Fruit fly (Drosophila melanogaster): ENCODE data around the gene CG6441.

CG6441 gene

dm6 chr2L:7491902-7492301, 17.4 kb downstream of the CG6441 start (continued):
- TF ChIP-seq CG6792 (GFP tag; optimal IDR thresholded peaks at IDR 0.05) (no peak), CG4318 (GFP tag; optimal IDR thresholded peaks at IDR 0.05) (no peak), CG6163 (GFP tag; IDR thresholded peaks at IDR 0.05) (peak; percentile 66), CG7368 (GFP tag; optimal IDR thresholded peaks at IDR 0.05) (no peak), CG15336 (GFP tag; IDR thresholded peaks at IDR 0.05) (peak; percentile 71), svp (GFP tag) (peak; percentile 54), Hr39 (GFP tag; optimal IDR thresholded peaks at IDR 0.05) (no peak), fd85E (GFP tag; optimal IDR thresholded peaks at IDR 0.05) (no peak), Sox102F (GFP tag; optimal IDR thresholded peaks at IDR 0.05) (no peak), vri (GFP tag; optimal IDR thresholded peaks at IDR 0.05) (no peak), eg (GFP tag; IDR thresholded peaks at IDR 0.05) (peak; percentile 72), spab (GFP tag; optimal IDR thresholded peaks at IDR 0.05) (no peak), fd59A (GFP tag; optimal IDR thresholded peaks at IDR 0.05) (no peak), Hr38 (GFP tag; optimal IDR thresholded peaks at IDR 0.05) (no peak), dac (GFP tag; optimal IDR thresholded peaks at IDR 0.05) (no peak), CG10631 (GFP tag; optimal IDR thresholded peaks at IDR 0.05) (peak; percentile 34), Hr4 (GFP tag; optimal IDR thresholded peaks at IDR 0.05) (peak; percentile 51), CG6808 (GFP tag; optimal IDR thresholded peaks at IDR 0.05) (no peak), Sox15 (GFP tag; optimal IDR thresholded peaks at IDR 0.05) (peak; percentile 20), CG11762 (GFP tag; optimal IDR thresholded peaks at IDR 0.05; ENCODE audit: insufficient read depth) (no peak), CG16779 (tag; optimal IDR thresholded peaks at IDR 0.05) (no peak), Sox14 (GFP tag; optimal IDR thresholded peaks at IDR 0.05) (no peak), Eip78C (GFP tag) (peak; percentile 65), CG8119 (GFP tag; IDR thresholded peaks at IDR 0.05) (peak; percentile 67)

- TF ChIP-seq ss (GFP tag; optimal IDR thresholded peaks at IDR 0.05) (no peak), Ets96B (tag; optimal IDR thresholded peaks at IDR 0.05) (peak; percentile 14), CG8119 (GFP tag; IDR thresholded peaks at IDR 0.05) (peak; percentile 43)
Measured at dm6 chr2L:7492508-7492907, 18.0 kb downstream of the CG6441 start.

- no peak for TF ChIP-seq OdsH (GFP tag; optimal IDR thresholded peaks at IDR 0.05)
- peak; percentile 3 for TF ChIP-seq esn (GFP tag; optimal IDR thresholded peaks at IDR 0.05)
- TF ChIP-seq fkh (GFP tag; optimal IDR thresholded peaks at IDR 0.05) = peak; percentile 10
- no peak for TF ChIP-seq dac (GFP tag; optimal IDR thresholded peaks at IDR 0.05)
Measured at dm6 chr2L:7493444-7493843, 18.9 kb downstream of the CG6441 start.

- TF ChIP-seq OdsH (GFP tag; optimal IDR thresholded peaks at IDR 0.05) (peak; percentile 39), dac (GFP tag; optimal IDR thresholded peaks at IDR 0.05) (no peak), CG6163 (GFP tag; IDR thresholded peaks at IDR 0.05) (peak; percentile 45; the same call in 1 of the 3 replicates), CG32006 (GFP tag; optimal IDR thresholded peaks at IDR 0.05) (peak; percentile 21), eg (GFP tag; IDR thresholded peaks at IDR 0.05) (0 out of 3 replicates have a peak, but pooled peaks have one; percentile 50), CG6854 (GFP tag; optimal IDR thresholded peaks at IDR 0.05) (no peak), pdm3 (GFP tag; optimal IDR thresholded peaks at IDR 0.05) (peak; percentile 31), Ets96B (tag; optimal IDR thresholded peaks at IDR 0.05) (peak; percentile 10), CG6808 (GFP tag; optimal IDR thresholded peaks at IDR 0.05) (no peak), CG34406 (GFP tag; optimal IDR thresholded peaks at IDR 0.05) (no peak), Hr39 (GFP tag; optimal IDR thresholded peaks at IDR 0.05) (peak; percentile 14), Sox14 (GFP tag; optimal IDR thresholded peaks at IDR 0.05) (no peak), fkh (GFP tag; optimal IDR thresholded peaks at IDR 0.05) (no peak), Hr38 (GFP tag; optimal IDR thresholded peaks at IDR 0.05) (no peak), CG10631 (GFP tag; optimal IDR thresholded peaks at IDR 0.05) (peak; percentile 34), CG8632 (GFP tag; optimal IDR thresholded peaks at IDR 0.05) (no peak), CG11762 (GFP tag; optimal IDR thresholded peaks at IDR 0.05; ENCODE audit: insufficient read depth) (no peak), CG1621 (tag; optimal IDR thresholded peaks at IDR 0.05) (no peak), svp (GFP tag) (peak; percentile 54), ss (GFP tag; optimal IDR thresholded peaks at IDR 0.05) (no peak), Eip78C (GFP tag) (peak; percentile 82), CG8319 (GFP tag; optimal IDR thresholded peaks at IDR 0.05) (no peak), CG8119 (GFP tag; IDR thresholded peaks at IDR 0.05) (0 out of 3 replicates have a peak, but pooled peaks have one; percentile 37), CG10669 (GFP tag; optimal IDR thresholded peaks at IDR 0.05) (peak; percentile 8), CG6276 (GFP tag; optimal IDR thresholded peaks at IDR 0.05) (peak; percentile 62), fd59A (GFP tag; optimal IDR thresholded peaks at IDR 0.05) (no peak), CG31627 (GFP tag; optimal IDR thresholded peaks at IDR 0.05) (no peak), Gug (GFP tag; IDR thresholded peaks at IDR 0.05) (0 out of 2 replicates have a peak, but pooled peaks have one; percentile 17), CG7368 (GFP tag; optimal IDR thresholded peaks at IDR 0.05) (no peak), CG3032 (tag; optimal IDR thresholded peaks at IDR 0.05) (no peak)
Measured at dm6 chr2L:7494341-7495293, 20.1 kb downstream of the CG6441 start.
